Worm (Caenorhabditis elegans): Measurements from ENCODE around the gene pes-9.

DNA sequence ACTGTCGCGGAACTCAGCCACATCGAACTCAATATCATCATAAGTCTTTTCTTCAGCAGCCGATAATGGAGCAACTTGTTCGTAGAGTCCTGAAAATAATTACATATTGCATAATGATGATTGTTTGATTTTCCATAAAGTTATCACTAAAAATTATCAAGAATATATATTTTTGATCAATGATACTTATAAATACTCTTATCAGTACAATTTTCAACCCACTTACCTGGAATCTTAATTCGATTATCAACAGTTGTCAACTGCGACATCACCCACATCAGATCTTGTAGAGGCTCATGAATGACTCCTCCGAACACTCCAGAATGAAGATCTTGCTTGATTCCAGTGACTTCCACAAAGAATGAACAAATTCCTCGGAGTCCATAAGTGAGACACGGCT, 850 bp downstream of the pes-9 start:
- TF ChIP-seq snpc-4 (tag; optimal IDR thresholded peaks at IDR 0.05) (no peak), ZK546.5 (tag; optimal IDR thresholded peaks at IDR 0.05) (no peak), mdl-1 (tag; optimal IDR thresholded peaks at IDR 0.05) (no peak), crh-2 (tag; optimal IDR thresholded peaks at IDR 0.05) (no peak), alr-1 (tag; optimal IDR thresholded peaks at IDR 0.05) (no peak), elt-3 (tag; optimal IDR thresholded peaks at IDR 0.05) (no peak), nhr-25 (tag; optimal IDR thresholded peaks at IDR 0.05) (no peak), ceh-82 (tag; optimal IDR thresholded peaks at IDR 0.05) (no peak), unc-62 (GFP tag; optimal IDR thresholded peaks at IDR 0.05) (no peak), skn-1 (tag; optimal IDR thresholded peaks at IDR 0.05) (no peak)

Data from whole organism, L2 larva.